Fruit fly (Drosophila melanogaster) whole organism, prepupa: ENCODE measurements around the gene Cep135.

Experiments
- Blimp-1 ChIP-seq: fragments of 200-800 bp; sonication (Bioruptor generic); optimal IDR thresholded peaks from 3 replicates; lab custom pipeline; 2017; ENCODE audit warnings: missing biosample characterization, missing genetic modification characterization, mild to moderate bottlenecking, moderate library complexity, missing genetic modification reagents
- CG34406 ChIP-seq: fragments of 200-800 bp; sonication (Bioruptor generic); optimal IDR thresholded peaks from 3 replicates; lab custom pipeline; 2016; ENCODE audit warnings: missing biosample characterization, missing genetic modification characterization
- CG7368 ChIP-seq: fragments of 200-800 bp; sonication (Bioruptor generic); optimal IDR thresholded peaks from 3 replicates; lab custom pipeline; 2016; ENCODE audit warnings: missing biosample characterization, missing genetic modification characterization
- Eip75B ChIP-seq: fragments of 200-800 bp; sonication (Bioruptor generic); optimal IDR thresholded peaks from 3 replicates; lab custom pipeline; 2016; ENCODE audit warnings: missing biosample characterization, missing genetic modification characterization
- Eip93F ChIP-seq: fragments of 200-800 bp; sonication (Bioruptor generic); optimal IDR thresholded peaks from 2 replicates; lab custom pipeline; 2016; ENCODE audit warnings: missing biosample characterization, mild to moderate bottlenecking, missing genetic modification characterization
- Ets96B ChIP-seq: fragments of 200-800 bp; optimal IDR thresholded peaks from 2 replicates; lab custom pipeline; 2019; ENCODE audit warnings: missing biosample characterization, mild to moderate bottlenecking, missing genetic modification characterization, moderate library complexity
- Hr4 ChIP-seq: fragments of 200-800 bp; sonication (Bioruptor generic); optimal IDR thresholded peaks from 3 replicates; lab custom pipeline; 2016; ENCODE audit warnings: missing biosample characterization, missing genetic modification characterization
- OdsH ChIP-seq: fragments of 200-800 bp; sonication (Bioruptor generic); optimal IDR thresholded peaks from 3 replicates; lab custom pipeline; 2016; ENCODE audit warnings: missing biosample characterization, missing genetic modification characterization
- Sox102F ChIP-seq: fragments of 200-800 bp; sonication (Bioruptor generic); optimal IDR thresholded peaks from 2 replicates; lab custom pipeline; 2016; ENCODE audit warnings: missing biosample characterization, mild to moderate bottlenecking, missing genetic modification characterization
- Sox15 ChIP-seq: fragments of 200-800 bp; sonication (Bioruptor generic); optimal IDR thresholded peaks from 3 replicates; lab custom pipeline; 2016; ENCODE audit warnings: missing biosample characterization, missing genetic modification characterization
- fd85E ChIP-seq: fragments of 200-800 bp; sonication (Bioruptor generic); optimal IDR thresholded peaks from 3 replicates; lab custom pipeline; 2016; ENCODE audit warnings: missing biosample characterization, missing genetic modification characterization
- fkh ChIP-seq: fragments of 200-800 bp; sonication (Bioruptor generic); optimal IDR thresholded peaks from 3 replicates; lab custom pipeline; 2017; ENCODE audit warnings: missing biosample characterization, mild to moderate bottlenecking, missing genetic modification characterization, moderate library complexity

DNA sequence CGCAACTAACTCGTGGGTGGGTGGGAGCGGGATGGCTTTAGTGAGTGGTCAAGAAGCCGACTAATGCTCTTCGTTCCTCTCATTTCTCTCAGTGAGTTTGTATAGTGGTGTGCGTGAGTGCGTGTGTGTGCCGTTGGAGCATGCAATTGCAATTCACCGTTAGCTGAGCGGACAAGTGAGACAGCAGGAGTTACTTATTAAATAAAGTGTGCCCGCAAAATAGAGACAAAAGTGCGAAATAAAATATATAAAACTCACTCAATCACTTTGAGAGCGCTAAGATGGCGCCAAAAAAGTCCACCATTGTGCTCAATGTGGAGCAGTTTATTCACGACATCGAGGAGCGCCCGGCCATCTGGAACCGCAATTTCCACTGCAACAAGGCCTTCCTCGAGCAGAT is 8.0 kb upstream of the Cep135 start:
- no peak for TF ChIP-seq fkh
- no peak for TF ChIP-seq fd85E
- no peak for TF ChIP-seq Sox102F
- TF ChIP-seq CG7368 (GFP tag; lab: Kevin White, UChicago), result no peak
- no peak for TF ChIP-seq Eip75B (GFP tag; lab: Kevin White, UChicago)
- TF ChIP-seq Hr4 (GFP tag; lab: Kevin White, UChicago), result no peak
- TF ChIP-seq OdsH (GFP tag; lab: Kevin White, UChicago), result no peak
- TF ChIP-seq Eip93F (GFP tag; lab: Kevin White, UChicago), result no peak
- TF ChIP-seq Blimp-1, result no peak
- no peak for TF ChIP-seq CG34406
- TF ChIP-seq Ets96B (tag; lab: Kevin White, UChicago), result no peak
- no peak for TF ChIP-seq Sox15 (GFP tag; lab: Kevin White, UChicago)
